Worm (Caenorhabditis elegans) whole organism, L4 larva: ENCODE results near the gene hlh-13.

Source experiments
- F10B5.3 ChIP-seq: sonication (generic microtip); optimal IDR thresholded peaks from 2 replicates; lab custom pipeline; 2016; ENCODE audit warnings: mild to moderate bottlenecking, missing genetic modification characterization, missing compliant biosample characterization
- F26F4.8 ChIP-seq: fragments of 200-800 bp; sonication (Bioruptor generic); conservative IDR thresholded peaks from 2 replicates; pipeline ENCODE4 v1.3.6; 2022; ENCODE audit warnings: missing genetic modification characterization, missing compliant biosample characterization
- F37D6.2 ChIP-seq: sonication (generic microtip); optimal IDR thresholded peaks from 2 replicates; lab custom pipeline; 2016; ENCODE audit warnings: mild to moderate bottlenecking, missing genetic modification characterization, missing compliant biosample characterization
- F44E2.7 ChIP-seq: fragments of 200-800 bp; sonication (Bioruptor generic); IDR thresholded peaks from 2 replicates; pipeline ENCODE4 v2.1.2; 2022; ENCODE audit warnings: missing genetic modification characterization, missing compliant biosample characterization
- ZK337.2 ChIP-seq: fragments of 200-800 bp; sonication (Bioruptor generic); IDR thresholded peaks from 2 replicates; pipeline ENCODE4 v1.3.6; 2022; ENCODE audit warnings: missing genetic modification reagents, missing genetic modification characterization, missing compliant biosample characterization
- ZK546.5 ChIP-seq, 2 experiments: sonication (generic microtip); optimal IDR thresholded peaks; 2 replicates each; lab custom pipeline; 2017; ENCODE audit warnings: missing biosample characterization in 2 of 2, missing genetic modification characterization in 2 of 2
- aha-1 ChIP-seq: fragments of 150-350 bp; peaks from one replicate; lab custom pipeline; 2014; ENCODE audit warnings: missing biosample characterization, missing genetic modification characterization
- aly-2 ChIP-seq: sonication (generic microtip); optimal IDR thresholded peaks from 2 replicates; lab custom pipeline; 2018; ENCODE audit warnings: missing biosample characterization, missing genetic modification characterization
- ama-1 ChIP-seq: fragments of 150-350 bp; optimal IDR thresholded peaks from 2 replicates; lab custom pipeline; 2014; ENCODE audit warnings: inconsistent platforms, mixed read lengths
- arid-1 ChIP-seq: fragments of 200-800 bp; sonication (Bioruptor generic); conservative IDR thresholded peaks from 2 replicates; pipeline ENCODE4 v1.3.6; 2022; ENCODE audit warnings: missing genetic modification reagents, missing genetic modification characterization, missing compliant biosample characterization
- ceh-20 ChIP-seq: fragments of 200-800 bp; sonication (Bioruptor generic); IDR thresholded peaks from 2 replicates; pipeline ENCODE4 v1.3.6; 2022; ENCODE audit warnings: missing genetic modification reagents, missing genetic modification characterization, missing compliant biosample characterization
- ceh-62 ChIP-seq: sonication (generic microtip); optimal IDR thresholded peaks from 2 replicates; lab custom pipeline; 2017; ENCODE audit warnings: missing biosample characterization, missing genetic modification characterization
- ceh-82 ChIP-seq: sonication (generic microtip); optimal IDR thresholded peaks from 2 replicates; lab custom pipeline; 2017; ENCODE audit warnings: missing biosample characterization, missing genetic modification characterization
- ces-1 ChIP-seq: fragments of 150-350 bp; sonication (generic microtip); optimal IDR thresholded peaks from 4 replicates; lab custom pipeline; 2014; ENCODE audit warnings: missing biosample characterization, missing genetic modification reagents, missing genetic modification characterization
- ctbp-1 ChIP-seq: fragments of 200-800 bp; sonication (Bioruptor generic); IDR thresholded peaks from 2 replicates; pipeline ENCODE4 v1.3.6; 2022; ENCODE audit warnings: missing genetic modification reagents, missing genetic modification characterization, missing compliant biosample characterization
- daf-16 ChIP-seq, 3 experiments: sonication (generic microtip); optimal IDR thresholded peaks; 2 replicates each; lab custom pipeline; 2016 to 2017; ENCODE audit warnings: missing genetic modification characterization in 3 of 3, missing genetic modification reagents in 3 of 3, mild to moderate bottlenecking in 2 of 3, missing compliant biosample characterization in 2 of 3, missing biosample characterization in 1 of 3, moderate library complexity in 1 of 3
- daf-8 ChIP-seq: fragments of 200-800 bp; sonication (Bioruptor generic); IDR thresholded peaks from 2 replicates; pipeline ENCODE4 v1.3.6; 2022; ENCODE audit warnings: missing genetic modification characterization, missing compliant biosample characterization
- duxl-1 ChIP-seq: sonication (generic microtip); optimal IDR thresholded peaks from 2 replicates; lab custom pipeline; 2016; ENCODE audit warnings: mild to moderate bottlenecking, missing genetic modification characterization, moderate library complexity, missing compliant biosample characterization; ENCODE audit not compliant: poor library complexity
- dve-1 ChIP-seq: sonication (generic microtip); optimal IDR thresholded peaks from 2 replicates; lab custom pipeline; 2017; ENCODE audit warnings: antibody characterized with exemption, mild to moderate bottlenecking, missing genetic modification characterization, missing compliant biosample characterization; ENCODE audit not compliant: insufficient read depth
- fkh-10 ChIP-seq: fragments of 150-350 bp; optimal IDR thresholded peaks from 2 replicates; lab custom pipeline; 2014; ENCODE audit warnings: missing biosample characterization, missing genetic modification reagents, missing genetic modification characterization
- fos-1 ChIP-seq: fragments of 150-350 bp; optimal IDR thresholded peaks from 2 replicates; lab custom pipeline; 2014; ENCODE audit warnings: missing biosample characterization, missing genetic modification characterization
- hif-1 ChIP-seq, 2 experiments: sonication (generic microtip); optimal IDR thresholded peaks; 2 replicates each; lab custom pipeline; 2016 to 2017; ENCODE audit warnings: missing compliant biosample characterization in 2 of 2, missing genetic modification characterization in 2 of 2, missing genetic modification reagents in 2 of 2, missing genotype in 2 of 2, mild to moderate bottlenecking in 1 of 2
- hlh-30 ChIP-seq: sonication (generic microtip); optimal IDR thresholded peaks from 2 replicates; lab custom pipeline; 2017; ENCODE audit warnings: antibody characterized with exemption, mild to moderate bottlenecking, missing genetic modification characterization, missing compliant biosample characterization; ENCODE audit not compliant: insufficient read depth
- jun-1 ChIP-seq: fragments of 150-350 bp; optimal IDR thresholded peaks from 2 replicates; lab custom pipeline; 2014; ENCODE audit warnings: missing biosample characterization, missing genetic modification reagents, missing genetic modification characterization
- lin-38 ChIP-seq: fragments of 200-800 bp; sonication (Bioruptor generic); IDR thresholded peaks from 2 replicates; pipeline ENCODE4 v1.3.6; 2022; ENCODE audit warnings: missing genetic modification reagents, missing genetic modification characterization, missing compliant biosample characterization
- lin-39 ChIP-seq: fragments of 150-350 bp; optimal IDR thresholded peaks from 2 replicates; lab custom pipeline; 2014; ENCODE audit warnings: missing biosample characterization, missing genetic modification reagents, missing genetic modification characterization
- lir-3 ChIP-seq: sonication (generic microtip); optimal IDR thresholded peaks from 2 replicates; lab custom pipeline; 2016; ENCODE audit warnings: mild to moderate bottlenecking, missing genetic modification characterization, missing compliant biosample characterization
- madf-9 ChIP-seq: fragments of 200-800 bp; sonication (Bioruptor generic); conservative IDR thresholded peaks from 2 replicates; pipeline ENCODE4 v1.3.6; 2022; ENCODE audit warnings: missing genetic modification reagents, missing genetic modification characterization, missing compliant biosample characterization
- mdl-1 ChIP-seq, 2 experiments: fragments of 150-350 bp in 1 of 2; sonication (generic microtip) in 1 of 2; optimal IDR thresholded peaks; 2 replicates each; lab custom pipeline; 2014 to 2017; ENCODE audit warnings: missing biosample characterization in 2 of 2, missing genetic modification characterization in 2 of 2
- mep-1 ChIP-seq: fragments of 150-350 bp; sonication (generic microtip); optimal IDR thresholded peaks from 3 replicates; lab custom pipeline; 2014; ENCODE audit warnings: missing biosample characterization, missing genetic modification characterization
- nhr-10 ChIP-seq: fragments of 150-350 bp; optimal IDR thresholded peaks from 2 replicates; lab custom pipeline; 2014; ENCODE audit warnings: missing biosample characterization, missing genetic modification characterization
- nhr-102 ChIP-seq: sonication (generic microtip); optimal IDR thresholded peaks from 2 replicates; lab custom pipeline; 2016; ENCODE audit warnings: mild to moderate bottlenecking, missing genetic modification characterization, moderate library complexity, missing compliant biosample characterization
- nhr-111 ChIP-seq: fragments of 200-800 bp; sonication (Bioruptor generic); optimal IDR thresholded peaks from 2 replicates; lab custom pipeline; 2018; ENCODE audit warnings: mild to moderate bottlenecking, missing genetic modification characterization, missing compliant biosample characterization
- nhr-237 ChIP-seq: sonication (generic microtip); optimal IDR thresholded peaks from 2 replicates; lab custom pipeline; 2017; ENCODE audit warnings: missing biosample characterization, missing genetic modification characterization
- nhr-41 ChIP-seq: fragments of 200-800 bp; sonication (Bioruptor generic); IDR thresholded peaks from 2 replicates; pipeline ENCODE4 v1.3.6; 2022; ENCODE audit warnings: missing genetic modification reagents, missing genetic modification characterization, missing compliant biosample characterization
- nhr-6 ChIP-seq: fragments of 150-350 bp; optimal IDR thresholded peaks from 2 replicates; lab custom pipeline; 2014; ENCODE audit warnings: missing biosample characterization, missing genetic modification characterization
- php-3 ChIP-seq: fragments of 200-800 bp; sonication (Bioruptor generic); IDR thresholded peaks from 2 replicates; pipeline ENCODE4 v1.3.6; 2022; ENCODE audit warnings: missing genetic modification reagents, missing genetic modification characterization, missing compliant biosample characterization
- rbr-2 ChIP-seq: sonication (generic microtip); optimal IDR thresholded peaks from 2 replicates; lab custom pipeline; 2016; ENCODE audit warnings: missing genotype, missing genetic modification characterization, missing compliant biosample characterization
- saeg-2 ChIP-seq: fragments of 200-800 bp; sonication (Bioruptor generic); IDR thresholded peaks from 2 replicates; pipeline ENCODE4 v1.3.6; 2022; ENCODE audit warnings: missing genetic modification reagents, missing genetic modification characterization, missing compliant biosample characterization
- skn-1 ChIP-seq: fragments of 150-350 bp; optimal IDR thresholded peaks from 2 replicates; lab custom pipeline; 2014; ENCODE audit warnings: missing biosample characterization, missing genetic modification characterization
- spr-3 ChIP-seq: fragments of 200-800 bp; sonication (Bioruptor generic); optimal IDR thresholded peaks from 2 replicates; lab custom pipeline; 2018; ENCODE audit warnings: mild to moderate bottlenecking, missing genetic modification characterization, missing compliant biosample characterization
- unc-130 ChIP-seq: sonication (generic microtip); optimal IDR thresholded peaks from 2 replicates; lab custom pipeline; 2016; ENCODE audit warnings: missing genetic modification reagents, missing genetic modification characterization, missing compliant biosample characterization
- zfp-2 ChIP-seq: sonication (generic microtip); optimal IDR thresholded peaks from 2 replicates; lab custom pipeline; 2016; ENCODE audit warnings: mild to moderate bottlenecking, missing genetic modification characterization, missing compliant biosample characterization
- zip-2 ChIP-seq: fragments of 150-350 bp; optimal IDR thresholded peaks from 2 replicates; lab custom pipeline; 2014; ENCODE audit warnings: missing biosample characterization, missing genetic modification characterization
- ztf-7 ChIP-seq: fragments of 150-350 bp; optimal IDR thresholded peaks from 2 replicates; lab custom pipeline; 2014; ENCODE audit warnings: missing biosample characterization, missing genetic modification characterization

The hlh-13 gene

DNA sequence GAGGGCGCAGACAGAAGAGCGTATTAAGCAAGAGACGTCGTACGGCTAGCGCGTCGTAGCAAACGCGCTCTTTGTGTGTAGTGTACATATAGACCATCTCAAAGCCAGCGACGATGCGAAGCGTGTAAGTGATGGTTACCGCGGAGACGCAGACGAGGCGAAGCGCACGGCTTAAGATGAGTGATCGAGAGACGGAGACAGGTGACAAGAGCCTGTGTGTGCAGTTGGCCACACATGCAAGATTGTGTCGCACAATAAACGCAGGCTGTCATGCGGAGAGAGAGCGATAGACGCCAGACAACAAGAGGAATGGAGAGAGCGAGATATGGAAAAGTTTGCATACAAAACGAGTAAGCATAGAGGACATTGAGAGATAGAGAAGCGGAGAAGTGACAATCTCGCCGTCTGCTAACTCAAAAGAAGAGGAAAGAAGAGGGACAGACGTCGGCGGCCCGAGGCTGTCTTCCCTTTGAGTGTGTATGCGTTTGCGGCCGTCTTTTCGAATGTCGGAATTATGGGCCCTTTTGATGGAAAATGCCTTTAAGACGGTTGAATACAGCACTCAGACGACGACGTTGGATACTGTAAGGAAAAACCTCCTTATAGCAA, 26.2 kb upstream of the hlh-13 start (continued):
- TF ChIP-seq saeg-2 (GFP tag; lab: Robert Waterston, UW), result peak; percentile 63
- TF ChIP-seq duxl-1, result peak; percentile 40
- peak; percentile 67 for TF ChIP-seq F37D6.2
- no peak for TF ChIP-seq ceh-82 (tag; lab: Kevin White, UChicago)
- TF ChIP-seq fos-1 (tag; lab: Kevin White, UChicago), result no peak
- peak; percentile 56 to 86 for TF ChIP-seq daf-16 (GFP tag; optimal IDR thresholded peaks at IDR 0.05; lab: Kevin White, UChicago)
- TF ChIP-seq daf-16 (tag; optimal IDR thresholded peaks at IDR 0.05; lab: Kevin White, UChicago), result peak; percentile 51
- TF ChIP-seq F10B5.3 (tag; lab: Kevin White, UChicago), result peak; percentile 80
- TF ChIP-seq spr-3 (GFP tag; lab: Kevin White, UChicago), result peak; percentile 76
- 0 out of 2 replicates have a peak, but pooled peaks have one; percentile 15 for TF ChIP-seq madf-9
- TF ChIP-seq nhr-237 (tag; lab: Kevin White, UChicago), result no peak
- TF ChIP-seq mep-1 (tag; lab: Kevin White, UChicago), result peak; percentile 61
- TF ChIP-seq hlh-30, result peak; percentile 51
- peak; percentile 99 for TF ChIP-seq aha-1 (tag; lab: Kevin White, UChicago)
- TF ChIP-seq nhr-6, result no peak
- peak; percentile 84 for TF ChIP-seq rbr-2 (tag; lab: Kevin White, UChicago)
- peak; percentile 88 for TF ChIP-seq nhr-102 (tag; lab: Kevin White, UChicago)
- TF ChIP-seq hif-1 (tag; optimal IDR thresholded peaks at IDR 0.05; lab: Kevin White, UChicago), result peak; percentile 11 to 43
- peak; percentile 47 for TF ChIP-seq lin-38 (GFP tag; lab: Robert Waterston, UW)
- TF ChIP-seq skn-1 (tag; lab: Kevin White, UChicago), result no peak
- TF ChIP-seq ceh-20 (GFP tag; lab: Robert Waterston, UW), result peak; percentile 88
- TF ChIP-seq ces-1 (GFP tag; lab: Kevin White, UChicago), result no peak
- peak in 1 of 2 experiments; percentile 53 for TF ChIP-seq mdl-1 (tag; optimal IDR thresholded peaks at IDR 0.05; lab: Kevin White, UChicago)
- TF ChIP-seq unc-130, result peak; percentile 9
- no peak for TF ChIP-seq nhr-41 (GFP tag; lab: Robert Waterston, UW)

DNA sequence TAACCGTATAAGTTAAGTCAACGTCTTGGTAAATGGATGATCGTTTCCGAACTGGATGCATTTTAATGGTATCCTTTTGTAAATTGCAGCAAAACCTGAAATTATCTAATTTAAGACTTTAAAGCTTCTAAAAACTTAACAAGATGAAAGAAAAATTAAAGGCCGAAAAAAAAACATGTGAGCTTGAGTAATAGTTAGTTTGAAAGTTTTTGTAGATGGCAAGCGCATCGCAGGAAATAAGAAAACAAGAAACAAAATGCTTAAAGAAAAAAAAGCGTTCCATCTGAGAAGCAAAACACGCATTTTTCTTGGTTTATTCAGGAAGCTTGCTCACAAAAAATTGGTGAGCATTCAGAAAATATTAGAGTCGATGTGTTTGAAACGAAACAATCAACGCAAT, 13.3 kb upstream of the hlh-13 start, which contains the start of gene rab-37:
Gene rab-37, minus strand, starts transcription at position 101 of the 400 bp plus-strand sequence.
- TF ChIP-seq aha-1 (tag; lab: Kevin White, UChicago) (peak; percentile 39), nhr-10 (tag; lab: Kevin White, UChicago) (no peak), ZK546.5 (tag; optimal IDR thresholded peaks at IDR 0.05; lab: Kevin White, UChicago) (no peak), dve-1 (tag; lab: Kevin White, UChicago) (no peak)
- TF ChIP-seq, all 104 proteins: peak for 1

DNA sequence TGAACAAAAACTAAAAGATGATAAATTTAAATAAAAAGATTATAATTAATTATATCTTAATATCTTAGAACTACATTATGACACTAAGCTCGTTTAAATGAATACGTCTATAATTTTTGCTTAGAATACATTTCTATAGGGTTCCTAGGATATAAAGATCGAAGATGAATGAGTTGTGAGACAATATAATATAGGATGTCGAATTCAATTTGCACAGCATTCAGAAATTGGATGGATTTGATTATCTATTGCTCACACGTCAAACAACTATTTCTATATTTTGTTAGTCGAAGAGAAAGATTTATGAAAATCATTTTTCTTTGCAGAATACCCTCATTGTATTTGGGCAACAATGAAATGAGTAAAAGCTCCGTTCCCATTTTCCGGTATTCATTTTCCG, 10.1 kb upstream of the hlh-13 start:
- TF ChIP-seq fkh-10 (GFP tag; lab: Kevin White, UChicago), result peak; percentile 18
- TF ChIP-seq jun-1, result no peak
- TF ChIP-seq ces-1 (GFP tag; lab: Kevin White, UChicago), result peak; percentile 79

DNA sequence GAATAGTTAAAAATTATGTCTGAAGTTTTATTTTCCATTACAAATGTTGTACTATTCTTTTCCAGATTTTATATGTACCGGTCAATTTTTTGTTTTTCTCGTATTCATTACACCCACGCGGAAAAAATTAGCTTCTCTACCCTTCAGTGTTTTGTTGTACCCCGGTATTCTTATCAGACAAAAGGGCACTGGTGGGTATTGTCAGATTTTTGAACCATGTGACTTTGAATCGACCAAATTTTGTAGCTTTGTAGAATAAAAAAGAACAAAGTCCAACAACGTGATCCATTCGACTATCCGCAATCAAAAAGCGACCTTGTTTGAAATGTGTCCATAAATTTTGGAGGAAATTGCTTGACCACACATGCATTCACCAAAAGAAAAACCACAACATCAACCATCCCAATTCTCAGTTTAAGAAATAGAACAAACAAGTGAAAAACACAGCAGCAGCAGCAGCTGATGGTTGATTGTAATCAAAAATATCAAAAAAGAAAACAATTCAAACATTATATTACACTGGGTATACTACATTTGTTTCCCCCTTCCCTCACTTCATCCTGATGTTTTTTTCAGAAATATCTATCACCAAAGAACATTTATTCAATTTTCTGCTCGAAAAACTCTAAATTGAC, 4.4 kb upstream of the hlh-13 start:
- TF ChIP-seq php-3 (GFP tag; lab: Robert Waterston, UW), result no peak
- no peak for TF ChIP-seq lin-39
- TF ChIP-seq ctbp-1 (GFP tag; lab: Robert Waterston, UW), result no peak
- no peak for TF ChIP-seq daf-8 (GFP tag; lab: Robert Waterston, UW)
- no peak for TF ChIP-seq zip-2 (tag; lab: Kevin White, UChicago)
- TF ChIP-seq aly-2, result no peak
- TF ChIP-seq nhr-111, result no peak
- no peak for TF ChIP-seq nhr-237 (tag; lab: Kevin White, UChicago)
- no peak for TF ChIP-seq zfp-2 (tag; lab: Kevin White, UChicago)
- TF ChIP-seq skn-1 (tag; lab: Kevin White, UChicago), result no peak
- no peak for TF ChIP-seq F37D6.2
- TF ChIP-seq ZK337.2 (GFP tag; lab: Robert Waterston, UW), result no peak
- TF ChIP-seq F44E2.7, result no peak
- TF ChIP-seq ztf-7 (tag; lab: Kevin White, UChicago), result no peak
- TF ChIP-seq ama-1 (lab: Kevin White, UChicago), result no peak
- TF ChIP-seq lir-3 (tag; lab: Kevin White, UChicago), result no peak
- TF ChIP-seq saeg-2 (GFP tag; lab: Robert Waterston, UW), result no peak
- no peak for TF ChIP-seq arid-1
- TF ChIP-seq F26F4.8 (GFP tag; lab: Robert Waterston, UW), result no peak
- no peak for TF ChIP-seq ceh-62 (tag; lab: Kevin White, UChicago)
